Fruit fly (Drosophila melanogaster) whole organism, embryonic: ENCODE measurements around the gene PlexA.

Experiments used
- CG10565 ChIP-seq: fragments of 200-800 bp; sonication (Bioruptor generic); optimal IDR thresholded peaks from 3 replicates; lab custom pipeline; 2016; ENCODE audit warnings: missing biosample characterization, mild to moderate bottlenecking, missing genetic modification characterization
- CG11723 ChIP-seq: fragments of 200-800 bp; sonication (Bioruptor generic); optimal IDR thresholded peaks from 2 replicates; lab custom pipeline; 2017; ENCODE audit warnings: missing biosample characterization, mild to moderate bottlenecking, missing genetic modification characterization
- CG12391 ChIP-seq: fragments of 200-800 bp; sonication (Bioruptor generic); optimal IDR thresholded peaks from 3 replicates; lab custom pipeline; 2018; ENCODE audit warnings: missing biosample characterization, mild to moderate bottlenecking, missing genetic modification characterization, moderate library complexity
- CG12769 ChIP-seq: fragments of 200-800 bp; sonication (Bioruptor generic); optimal IDR thresholded peaks from 2 replicates; lab custom pipeline; 2019; ENCODE audit warnings: missing biosample characterization, mild to moderate bottlenecking, missing genetic modification characterization, moderate library complexity
- CG1603 ChIP-seq: fragments of 200-800 bp; sonication (Bioruptor generic); optimal IDR thresholded peaks from 2 replicates; lab custom pipeline; 2019; ENCODE audit warnings: missing biosample characterization, mild to moderate bottlenecking, missing genetic modification characterization, moderate library complexity
- CG16813 ChIP-seq: fragments of 200-800 bp; sonication (Bioruptor generic); IDR thresholded peaks from 3 replicates; pipeline ENCODE4 v1.3.6; 2022; ENCODE audit warnings: missing biosample characterization, missing genetic modification characterization; ENCODE audit not compliant: partially characterized antibody
- CG18476 ChIP-seq: fragments of 200-800 bp; sonication (Bioruptor generic); optimal IDR thresholded peaks from 2 replicates; lab custom pipeline; 2016; ENCODE audit warnings: missing biosample characterization, mild to moderate bottlenecking, missing genetic modification characterization
- CG2120 ChIP-seq: fragments of 200-800 bp; sonication (Bioruptor generic); optimal IDR thresholded peaks from 3 replicates; lab custom pipeline; 2016; ENCODE audit warnings: missing biosample characterization, missing genetic modification characterization
- CG2199 ChIP-seq: fragments of 200-800 bp; sonication (Bioruptor generic); IDR thresholded peaks from 3 replicates; pipeline ENCODE4 v1.3.6; 2022; ENCODE audit warnings: missing biosample characterization, missing genetic modification characterization
- CG30431 ChIP-seq: fragments of 200-800 bp; sonication (Bioruptor generic); optimal IDR thresholded peaks from 2 replicates; lab custom pipeline; 2017; ENCODE audit warnings: missing biosample characterization, missing genetic modification characterization
- CG32767 ChIP-seq: fragments of 200-800 bp; sonication (Bioruptor generic); IDR thresholded peaks from 2 replicates; pipeline ENCODE4 v1.3.6; 2022; ENCODE audit warnings: missing biosample characterization, missing genetic modification characterization
- CG5245 ChIP-seq: fragments of 200-800 bp; sonication (Bioruptor generic); optimal IDR thresholded peaks from 3 replicates; lab custom pipeline; 2016; ENCODE audit warnings: missing biosample characterization, missing genetic modification characterization
- CG7372 ChIP-seq: fragments of 200-800 bp; sonication (Bioruptor generic); IDR thresholded peaks from 2 replicates; pipeline ENCODE4 v1.3.6; 2022; ENCODE audit warnings: missing biosample characterization, missing genetic modification characterization
- CG7556 ChIP-seq: fragments of 200-800 bp; sonication (Bioruptor generic); optimal IDR thresholded peaks from 2 replicates; lab custom pipeline; 2017; ENCODE audit warnings: missing biosample characterization, mild to moderate bottlenecking, missing genetic modification characterization
- CG8290 ChIP-seq, 3 experiments: fragments of 200-800 bp; sonication (Bioruptor generic); optimal IDR thresholded peaks; 2 replicates each; lab custom pipeline; 2016 to 2019; ENCODE audit warnings: missing biosample characterization in 3 of 3, missing genetic modification characterization in 3 of 3, mild to moderate bottlenecking in 2 of 3, moderate library complexity in 1 of 3
- CG9727 ChIP-seq: fragments of 200-800 bp; sonication (Bioruptor generic); optimal IDR thresholded peaks from 3 replicates; lab custom pipeline; 2017; ENCODE audit warnings: missing biosample characterization, mild to moderate bottlenecking, missing genetic modification characterization
- Chrac-16 ChIP-seq: fragments of 200-800 bp; sonication (Bioruptor generic); optimal IDR thresholded peaks from 3 replicates; lab custom pipeline; 2016; ENCODE audit warnings: missing biosample characterization, missing genetic modification characterization
- CkIIα-i1 ChIP-seq: fragments of 200-800 bp; sonication (Bioruptor generic); IDR thresholded peaks from 2 replicates; pipeline ENCODE4 v1.3.6; 2022; ENCODE audit warnings: missing biosample characterization, missing genetic modification characterization
- Fer2 ChIP-seq: fragments of 200-800 bp; sonication (Bioruptor generic); optimal IDR thresholded peaks from 2 replicates; lab custom pipeline; 2018; ENCODE audit warnings: missing biosample characterization, mild to moderate bottlenecking, missing genetic modification characterization, moderate library complexity
- HmgD ChIP-seq: fragments of 200-800 bp; sonication (Bioruptor generic); optimal IDR thresholded peaks from 3 replicates; lab custom pipeline; 2016; ENCODE audit warnings: missing biosample characterization, missing genetic modification characterization
- Neu2 ChIP-seq: fragments of 200-800 bp; sonication (Bioruptor generic); optimal IDR thresholded peaks from 3 replicates; lab custom pipeline; 2016; ENCODE audit warnings: missing biosample characterization, missing genetic modification characterization, borderline replicate concordance
- Nf-YB ChIP-seq: fragments of 200-800 bp; sonication (Bioruptor generic); optimal IDR thresholded peaks from 3 replicates; lab custom pipeline; 2019; ENCODE audit warnings: missing biosample characterization, mild to moderate bottlenecking, missing genetic modification characterization, moderate library complexity
- Ravus ChIP-seq: fragments of 200-800 bp; sonication (Bioruptor generic); IDR thresholded peaks from 2 replicates; pipeline ENCODE4 v1.3.6; 2022; ENCODE audit warnings: missing biosample characterization, missing genetic modification characterization
- Six4 ChIP-seq: fragments of 200-800 bp; sonication (Bioruptor generic); optimal IDR thresholded peaks from 2 replicates; lab custom pipeline; 2016; ENCODE audit warnings: missing biosample characterization, missing genetic modification characterization
- ash1 ChIP-seq: fragments of 200-800 bp; sonication (Bioruptor generic); optimal IDR thresholded peaks from 2 replicates; lab custom pipeline; 2018; ENCODE audit warnings: missing biosample characterization, mild to moderate bottlenecking, missing genetic modification characterization
- bab2 ChIP-seq: fragments of 200-800 bp; sonication (Bioruptor generic); optimal IDR thresholded peaks from 2 replicates; lab custom pipeline; 2016; ENCODE audit warnings: missing biosample characterization, missing genetic modification characterization
- crp ChIP-seq, 2 experiments: fragments of 200-800 bp; sonication (Bioruptor generic); optimal IDR thresholded peaks; 2 replicates in 1 of 2; 3 replicates in 1 of 2; lab custom pipeline; 2017; ENCODE audit warnings: missing biosample characterization in 2 of 2, missing genetic modification characterization in 2 of 2, mild to moderate bottlenecking in 1 of 2, moderate library complexity in 1 of 2
- dpn ChIP-seq, 2 experiments: fragments of 200-800 bp; sonication (Bioruptor generic); optimal IDR thresholded peaks; 3 replicates each; lab custom pipeline; 2016; ENCODE audit warnings: missing biosample characterization in 2 of 2, missing genetic modification characterization in 2 of 2
- emc ChIP-seq: fragments of 200-800 bp; sonication (Bioruptor generic); optimal IDR thresholded peaks from 2 replicates; lab custom pipeline; 2016; ENCODE audit warnings: missing biosample characterization, missing genetic modification characterization
- fd3F ChIP-seq: fragments of 200-800 bp; sonication (Bioruptor generic); optimal IDR thresholded peaks from 2 replicates; lab custom pipeline; 2018; ENCODE audit warnings: missing biosample characterization, mild to moderate bottlenecking, missing genetic modification characterization, moderate library complexity
- gt ChIP-seq: fragments of 200-800 bp; sonication (Bioruptor generic); IDR thresholded peaks from 2 replicates; pipeline ENCODE4 v1.3.6; 2022; ENCODE audit warnings: missing biosample characterization, missing genetic modification characterization
- kah ChIP-seq: fragments of 200-800 bp; sonication (Bioruptor generic); optimal IDR thresholded peaks from 2 replicates; lab custom pipeline; 2018; ENCODE audit warnings: missing biosample characterization, mild to moderate bottlenecking, missing genetic modification characterization
- kay ChIP-seq: fragments of 200-800 bp; sonication (Bioruptor generic); optimal IDR thresholded peaks from 2 replicates; lab custom pipeline; 2016; ENCODE audit warnings: missing biosample characterization, missing genetic modification characterization
- knrl ChIP-seq: fragments of 200-800 bp; sonication (Bioruptor generic); IDR thresholded peaks from 3 replicates; pipeline ENCODE4 v1.3.6; 2022; ENCODE audit warnings: missing biosample characterization, missing genetic modification characterization; ENCODE audit not compliant: partially characterized antibody
- lmd ChIP-seq: fragments of 200-800 bp; sonication (Bioruptor generic); IDR thresholded peaks from 2 replicates; pipeline ENCODE4 v1.3.6; 2022; ENCODE audit warnings: missing biosample characterization, missing genetic modification characterization
- otp ChIP-seq: fragments of 200-800 bp; sonication (Bioruptor generic); IDR thresholded peaks from 3 replicates; pipeline ENCODE4, ENCODE4 v1.3.6; 2022; ENCODE audit warnings: missing biosample characterization, missing genetic modification characterization
- p53 ChIP-seq: fragments of 200-800 bp; sonication (Bioruptor generic); optimal IDR thresholded peaks from 2 replicates; lab custom pipeline; 2016; ENCODE audit warnings: missing biosample characterization, missing genetic modification characterization
- pho ChIP-seq: fragments of 200-800 bp; sonication (Bioruptor generic); optimal IDR thresholded peaks from 2 replicates; lab custom pipeline; 2016; ENCODE audit warnings: missing biosample characterization, missing genetic modification characterization
- prd ChIP-seq, 3 experiments: fragments of >200 bp in 2 of 3; fragments of 200-800 bp in 1 of 3; sonication (Bioruptor generic) in 1 of 3; optimal IDR thresholded peaks in 2 of 3; IDR thresholded peaks in 1 of 3; 2 replicates in 2 of 3; 3 replicates in 1 of 3; pipeline versions ENCODE4 v1.3.6 to Lab custom; 2017 to 2022; ENCODE audit warnings: missing biosample characterization in 1 of 3, missing genetic modification characterization in 1 of 3
- pzg ChIP-seq: fragments of 200-800 bp; sonication (Bioruptor generic); optimal IDR thresholded peaks from 3 replicates; lab custom pipeline; 2018; ENCODE audit warnings: missing biosample characterization, mild to moderate bottlenecking, missing genetic modification characterization, moderate library complexity
- repo ChIP-seq: fragments of 200-800 bp; sonication (Bioruptor generic); optimal IDR thresholded peaks from 2 replicates; lab custom pipeline; 2016; ENCODE audit warnings: missing biosample characterization, missing genetic modification characterization
- sim ChIP-seq: fragments of 200-800 bp; sonication (Bioruptor generic); IDR thresholded peaks from 2 replicates; pipeline ENCODE4 v1.3.6; 2022; ENCODE audit warnings: missing biosample characterization, missing genetic modification characterization
- slp2 ChIP-seq: fragments of 200-800 bp; sonication (Bioruptor generic); optimal IDR thresholded peaks from 2 replicates; lab custom pipeline; 2016; ENCODE audit warnings: missing biosample characterization, missing genetic modification characterization
- sna ChIP-seq: fragments of 200-800 bp; sonication (Bioruptor generic); IDR thresholded peaks from 2 replicates; pipeline ENCODE4 v1.3.6; 2022; ENCODE audit warnings: missing biosample characterization, missing genetic modification characterization; ENCODE audit not compliant: partially characterized antibody
- sug ChIP-seq: fragments of 200-800 bp; optimal IDR thresholded peaks from 2 replicates; lab custom pipeline; 2019; ENCODE audit warnings: missing biosample characterization, mild to moderate bottlenecking, missing genetic modification characterization, moderate library complexity
- vfl ChIP-seq: fragments of 200-800 bp; sonication (Bioruptor generic); optimal IDR thresholded peaks from 2 replicates; lab custom pipeline; 2016; ENCODE audit warnings: missing biosample characterization, missing genetic modification characterization
- vnd ChIP-seq: fragments of 200-800 bp; sonication (Bioruptor generic); IDR thresholded peaks from 3 replicates; pipeline ENCODE4 v1.3.6; 2022; ENCODE audit warnings: missing biosample characterization, missing genetic modification characterization; ENCODE audit not compliant: partially characterized antibody
- zfh2 ChIP-seq: fragments of 200-800 bp; sonication (Bioruptor generic); optimal IDR thresholded peaks from 2 replicates; lab custom pipeline; 2016; ENCODE audit warnings: missing biosample characterization, missing genetic modification characterization

The PlexA gene

DNA sequence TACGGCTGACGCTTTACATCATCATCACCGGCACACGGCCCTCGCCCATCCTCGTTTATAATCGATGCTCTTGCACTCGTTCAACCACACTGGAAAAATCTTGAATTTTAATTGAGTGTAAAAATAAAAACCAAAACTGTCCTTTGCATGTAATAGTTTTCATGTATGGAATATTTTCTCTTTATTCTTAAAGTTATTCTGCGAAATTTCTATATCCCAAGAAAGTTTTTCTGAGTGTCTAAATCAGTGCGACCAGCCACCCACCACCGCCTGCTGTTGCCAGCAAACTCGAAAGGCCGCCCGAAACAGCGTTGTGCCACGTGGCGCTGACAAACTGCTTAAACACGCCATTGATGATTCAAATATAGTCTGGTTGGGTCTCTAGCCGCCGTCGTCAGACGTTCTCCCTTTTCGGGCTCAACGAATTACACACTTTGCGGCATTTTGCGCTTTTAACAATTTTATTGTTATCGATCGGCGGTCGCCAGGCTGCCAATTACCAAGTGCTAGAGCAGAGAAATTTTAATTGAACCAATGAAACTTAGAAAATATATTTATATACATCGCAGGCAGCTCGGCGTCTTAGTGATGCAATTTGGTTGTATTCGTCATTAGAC is 44.0 kb downstream of the PlexA start (continued):
- TF ChIP-seq crp (GFP tag; optimal IDR thresholded peaks at IDR 0.05; lab: Kevin White, UChicago) (peak in 1 of 2 experiments; percentile 4), CG2120 (GFP tag; lab: Kevin White, UChicago) (peak; percentile 62), sug (tag; lab: Kevin White, UChicago) (peak; percentile 18), sna (GFP tag; lab: Robert Waterston, UW) (no peak), knrl (GFP tag; lab: Robert Waterston, UW) (no peak), HmgD (GFP tag; lab: Kevin White, UChicago) (no peak), fd3F (GFP tag; lab: Kevin White, UChicago) (peak; percentile 38), CG16813 (GFP tag; lab: Robert Waterston, UW) (no peak), CG18476 (GFP tag; lab: Kevin White, UChicago) (peak; percentile 45), otp (GFP tag; lab: Robert Waterston, UW) (no peak; the same call in 2 of the 3 replicates), vnd (GFP tag; lab: Robert Waterston, UW) (no peak), Ravus (peak; percentile 26; the same call in 1 of the 2 replicates), CG5245 (GFP tag; lab: Kevin White, UChicago) (peak; percentile 72), CG1603 (tag; lab: Kevin White, UChicago) (peak; percentile 77), CG2199 (GFP tag; lab: Robert Waterston, UW) (peak; percentile 77; the same call in 1 of the 3 replicates), prd (optimal IDR thresholded peaks at IDR 0.05; lab: Kevin White, UChicago) (no peak), prd (GFP tag; IDR thresholded peaks at IDR 0.05; lab: Robert Waterston, UW) (peak; percentile 89; the same call in 1 of the 3 replicates), kay (GFP tag; lab: Kevin White, UChicago) (peak; percentile 52), dpn (GFP tag; optimal IDR thresholded peaks at IDR 0.05; lab: Kevin White, UChicago) (peak; percentile 58 to 81), repo (peak; percentile 70), CG11723 (GFP tag; lab: Kevin White, UChicago) (peak; percentile 58), Neu2 (GFP tag; lab: Kevin White, UChicago) (no peak), CG7372 (GFP tag; lab: Robert Waterston, UW) (0 out of 2 replicates have a peak, but pooled peaks have one; percentile 17), vfl (GFP tag; lab: Kevin White, UChicago) (no peak), CkIIα-i1 (GFP tag; lab: Robert Waterston, UW) (no peak), slp2 (GFP tag; lab: Kevin White, UChicago) (peak; percentile 53), Chrac-16 (GFP tag; lab: Kevin White, UChicago) (peak; percentile 67), CG12769 (tag; lab: Kevin White, UChicago) (peak; percentile 78), Nf-YB (GFP tag; lab: Kevin White, UChicago) (peak; percentile 61), lmd (no peak), kah (GFP tag; lab: Kevin White, UChicago) (no peak), pho (no peak), CG9727 (GFP tag; lab: Kevin White, UChicago) (peak; percentile 82), ash1 (no peak), CG12391 (peak; percentile 85), Six4 (GFP tag; lab: Kevin White, UChicago) (peak; percentile 71), sim (peak; percentile 81), emc (no peak), Fer2 (tag; lab: Kevin White, UChicago) (no peak), CG10565 (GFP tag; lab: Kevin White, UChicago) (no peak), zfh2 (GFP tag; lab: Kevin White, UChicago) (no peak), pzg (GFP tag; lab: Kevin White, UChicago) (no peak), CG8290 (GFP tag; optimal IDR thresholded peaks at IDR 0.05; lab: Kevin White, UChicago) (peak; percentile 44), CG8290 (tag; optimal IDR thresholded peaks at IDR 0.05; lab: Kevin White, UChicago) (peak in 1 of 2 experiments; percentile 60), CG7556 (GFP tag; lab: Kevin White, UChicago) (peak; percentile 79), bab2 (GFP tag; lab: Kevin White, UChicago) (peak; percentile 72), CG30431 (GFP tag; lab: Kevin White, UChicago) (no peak), p53 (GFP tag; lab: Kevin White, UChicago) (peak; percentile 25), gt (GFP tag; lab: Robert Waterston, UW) (no peak), CG32767 (GFP tag; lab: Robert Waterston, UW) (no peak; the same call in 1 of the 2 replicates)
